Fruit fly (Drosophila melanogaster) whole organism, embryonic: ENCODE data around the gene Cpr30F.

Experiments used
- Abd-B ChIP-seq: fragments of 200-800 bp; sonication (Bioruptor generic); optimal IDR thresholded peaks from 2 replicates; lab custom pipeline; 2018; ENCODE audit warnings: missing biosample characterization, mild to moderate bottlenecking, missing genetic modification characterization, moderate library complexity
- BEAF-32 ChIP-seq: fragments of 200-800 bp; sonication (Bioruptor generic); optimal IDR thresholded peaks from 3 replicates; lab custom pipeline; 2017; ENCODE audit warnings: missing biosample characterization, missing genetic modification characterization, mild to moderate bottlenecking, moderate library complexity, missing genetic modification reagents
- Blimp-1 ChIP-seq: fragments of 200-800 bp; sonication (Bioruptor generic); optimal IDR thresholded peaks from 3 replicates; lab custom pipeline; 2018; ENCODE audit warnings: missing biosample characterization, missing genetic modification characterization, mild to moderate bottlenecking, moderate library complexity, missing genetic modification reagents
- CG10209 ChIP-seq: fragments of 200-800 bp; sonication (Bioruptor generic); optimal IDR thresholded peaks from 3 replicates; lab custom pipeline; 2017; ENCODE audit warnings: missing biosample characterization, mild to moderate bottlenecking, missing genetic modification characterization, missing genetic modification reagents
- CG10543 ChIP-seq: fragments of 200-800 bp; sonication (Bioruptor generic); optimal IDR thresholded peaks from 3 replicates; lab custom pipeline; 2017; ENCODE audit warnings: missing biosample characterization, mild to moderate bottlenecking, missing genetic modification characterization, moderate library complexity
- CG10959 ChIP-seq: fragments of 200-800 bp; sonication (Bioruptor generic); IDR thresholded peaks from 2 replicates; pipeline ENCODE4 v1.3.6; 2022; ENCODE audit warnings: missing biosample characterization, missing genetic modification characterization
- CG11093 ChIP-seq: fragments of 200-800 bp; sonication (Bioruptor generic); IDR thresholded peaks from 3 replicates; pipeline ENCODE4 v1.3.6; 2022; ENCODE audit warnings: missing biosample characterization, missing genetic modification characterization
- CG11695 ChIP-seq: fragments of 200-800 bp; sonication (Bioruptor generic); IDR thresholded peaks from 3 replicates; pipeline ENCODE4 v1.3.6; 2022; ENCODE audit warnings: missing biosample characterization, missing genetic modification characterization
- CG12744 ChIP-seq: fragments of 200-800 bp; sonication (Bioruptor generic); optimal IDR thresholded peaks from 2 replicates; lab custom pipeline; 2016; ENCODE audit warnings: missing biosample characterization, missing genetic modification characterization
- CG18476 ChIP-seq: fragments of 200-800 bp; sonication (Bioruptor generic); optimal IDR thresholded peaks from 2 replicates; lab custom pipeline; 2016; ENCODE audit warnings: missing biosample characterization, mild to moderate bottlenecking, missing genetic modification characterization
- CG18599 ChIP-seq: fragments of 200-800 bp; sonication (Bioruptor generic); optimal IDR thresholded peaks from 3 replicates; lab custom pipeline; 2017; ENCODE audit warnings: missing biosample characterization, missing genetic modification characterization, mild to moderate bottlenecking, moderate library complexity, missing genetic modification reagents
- CG2889 ChIP-seq: fragments of 200-800 bp; sonication (Bioruptor generic); IDR thresholded peaks from 3 replicates; pipeline ENCODE4 v1.3.6; 2022; ENCODE audit warnings: missing biosample characterization, missing genetic modification characterization
- CG3163 ChIP-seq: fragments of 200-800 bp; sonication (Bioruptor generic); optimal IDR thresholded peaks from 3 replicates; lab custom pipeline; 2016; ENCODE audit warnings: missing biosample characterization, missing genetic modification characterization
- CG32532 ChIP-seq: fragments of 200-800 bp; sonication (Bioruptor generic); IDR thresholded peaks from 2 replicates; pipeline ENCODE4 v1.3.6; 2022; ENCODE audit warnings: missing biosample characterization, missing genetic modification characterization
- CG3838 ChIP-seq: fragments of 200-800 bp; sonication (Bioruptor generic); optimal IDR thresholded peaks from 3 replicates; lab custom pipeline; 2016; ENCODE audit warnings: missing biosample characterization, missing genetic modification characterization
- CG4730 ChIP-seq: fragments of 200-800 bp; sonication (Bioruptor generic); IDR thresholded peaks from 2 replicates; pipeline ENCODE4 v1.3.6; 2022; ENCODE audit warnings: missing biosample characterization, missing genetic modification characterization
- CG5180 ChIP-seq: fragments of 200-800 bp; sonication (Bioruptor generic); optimal IDR thresholded peaks from 3 replicates; lab custom pipeline; 2017; ENCODE audit warnings: missing biosample characterization, missing genetic modification characterization, mild to moderate bottlenecking, moderate library complexity, missing genetic modification reagents
- CG6175 ChIP-seq: fragments of 200-800 bp; sonication (Bioruptor generic); IDR thresholded peaks from 3 replicates; pipeline ENCODE4 v1.3.6; 2022; ENCODE audit warnings: missing biosample characterization, missing genetic modification characterization
- CG7556 ChIP-seq: fragments of 200-800 bp; sonication (Bioruptor generic); optimal IDR thresholded peaks from 2 replicates; lab custom pipeline; 2017; ENCODE audit warnings: missing biosample characterization, mild to moderate bottlenecking, missing genetic modification characterization
- CG9727 ChIP-seq: fragments of 200-800 bp; sonication (Bioruptor generic); optimal IDR thresholded peaks from 3 replicates; lab custom pipeline; 2017; ENCODE audit warnings: missing biosample characterization, mild to moderate bottlenecking, missing genetic modification characterization
- CoRest ChIP-seq: fragments of 200-800 bp; sonication (Bioruptor generic); optimal IDR thresholded peaks from 3 replicates; lab custom pipeline; 2018; ENCODE audit warnings: missing biosample characterization, mild to moderate bottlenecking, missing genetic modification characterization, moderate library complexity
- Dad ChIP-seq: fragments of 200-800 bp; sonication (Bioruptor generic); optimal IDR thresholded peaks from 3 replicates; lab custom pipeline; 2016; ENCODE audit warnings: missing biosample characterization, missing genetic modification characterization
- Deaf1 ChIP-seq: fragments of 200-800 bp; optimal IDR thresholded peaks from 3 replicates; lab custom pipeline; 2019; ENCODE audit warnings: missing biosample characterization, mild to moderate bottlenecking, missing genetic modification characterization, moderate library complexity
- Ets97D ChIP-seq: fragments of 200-800 bp; sonication (Bioruptor generic); optimal IDR thresholded peaks from 3 replicates; lab custom pipeline; 2016; ENCODE audit warnings: missing biosample characterization, missing genetic modification characterization
- Fer1 ChIP-seq: fragments of 200-800 bp; sonication (Bioruptor generic); optimal IDR thresholded peaks from 2 replicates; lab custom pipeline; 2017; ENCODE audit warnings: missing biosample characterization, mild to moderate bottlenecking, missing genetic modification characterization
- Lhr ChIP-seq: fragments of 200-800 bp; sonication (Bioruptor generic); optimal IDR thresholded peaks from 3 replicates; lab custom pipeline; 2017; ENCODE audit warnings: mild to moderate bottlenecking, missing biosample characterization, missing genetic modification reagents, missing genetic modification characterization
- Med ChIP-seq: fragments of 200-800 bp; sonication (Bioruptor generic); peaks from one replicate; lab custom pipeline; 2016; ENCODE audit warnings: missing biosample characterization, missing genetic modification characterization, mild to moderate bottlenecking, inconsistent platforms, moderate library complexity
- Meics ChIP-seq: fragments of 200-800 bp; sonication (Bioruptor generic); optimal IDR thresholded peaks from 2 replicates; lab custom pipeline; 2017; ENCODE audit warnings: missing biosample characterization, mild to moderate bottlenecking, missing genetic modification characterization
- Nf-YB ChIP-seq: fragments of 200-800 bp; sonication (Bioruptor generic); optimal IDR thresholded peaks from 3 replicates; lab custom pipeline; 2019; ENCODE audit warnings: missing biosample characterization, mild to moderate bottlenecking, missing genetic modification characterization, moderate library complexity
- Nf-YC ChIP-seq: fragments of 200-800 bp; optimal IDR thresholded peaks from 3 replicates; lab custom pipeline; 2019; ENCODE audit warnings: missing biosample characterization, mild to moderate bottlenecking, missing genetic modification characterization, moderate library complexity
- Oaz ChIP-seq: fragments of 200-800 bp; sonication (Bioruptor generic); IDR thresholded peaks from 2 replicates; pipeline ENCODE4 v1.3.6; 2022; ENCODE audit warnings: missing biosample characterization, missing genetic modification characterization
- Xrp1 ChIP-seq: fragments of 200-800 bp; sonication (Bioruptor generic); IDR thresholded peaks from 2 replicates; pipeline ENCODE4 v1.3.6; 2022; ENCODE audit warnings: missing biosample characterization, missing genetic modification characterization
- al ChIP-seq: fragments of 200-800 bp; sonication (Bioruptor generic); IDR thresholded peaks from 2 replicates; pipeline ENCODE4 v1.3.6; 2022; ENCODE audit warnings: missing biosample characterization, missing genetic modification characterization
- aop ChIP-seq: fragments of 200-800 bp; sonication (Bioruptor generic); IDR thresholded peaks from 2 replicates; pipeline ENCODE4 v1.3.6; 2022; ENCODE audit warnings: missing biosample characterization, missing genetic modification characterization
- dm ChIP-seq: fragments of 200-800 bp; sonication (Bioruptor generic); optimal IDR thresholded peaks from 3 replicates; lab custom pipeline; 2016; ENCODE audit warnings: missing biosample characterization, missing genetic modification characterization
- esg ChIP-seq: fragments of 200-800 bp; sonication (Bioruptor generic); conservative IDR thresholded peaks from 2 replicates; pipeline ENCODE4 v1.3.6; 2022; ENCODE audit warnings: missing biosample characterization, missing genetic modification characterization
- fd3F ChIP-seq: fragments of 200-800 bp; sonication (Bioruptor generic); optimal IDR thresholded peaks from 2 replicates; lab custom pipeline; 2018; ENCODE audit warnings: missing biosample characterization, mild to moderate bottlenecking, missing genetic modification characterization, moderate library complexity
- fd96Cb ChIP-seq: fragments of 200-800 bp; sonication (Bioruptor generic); optimal IDR thresholded peaks from 2 replicates; lab custom pipeline; 2018; ENCODE audit warnings: missing biosample characterization, mild to moderate bottlenecking, missing genetic modification characterization, moderate library complexity
- gce ChIP-seq: fragments of 200-800 bp; sonication (Bioruptor generic); IDR thresholded peaks from 3 replicates; pipeline ENCODE4 v1.3.6; 2022; ENCODE audit warnings: missing biosample characterization, missing genetic modification characterization
- jing ChIP-seq: fragments of 200-800 bp; sonication (Bioruptor generic); optimal IDR thresholded peaks from 2 replicates; lab custom pipeline; 2018; ENCODE audit warnings: missing biosample characterization, mild to moderate bottlenecking, missing genetic modification characterization
- lab ChIP-seq: fragments of 200-800 bp; sonication (Bioruptor generic); optimal IDR thresholded peaks from 3 replicates; lab custom pipeline; 2017; ENCODE audit warnings: missing biosample characterization, missing genetic modification characterization, mild to moderate bottlenecking, moderate library complexity, missing genetic modification reagents
- lilli ChIP-seq: fragments of 200-800 bp; sonication (Bioruptor generic); optimal IDR thresholded peaks from 3 replicates; lab custom pipeline; 2016; ENCODE audit warnings: missing biosample characterization, missing genetic modification characterization
- org-1 ChIP-seq: fragments of 200-800 bp; sonication (Bioruptor generic); optimal IDR thresholded peaks from 2 replicates; lab custom pipeline; 2017; ENCODE audit warnings: missing biosample characterization, missing genetic modification characterization
- pb ChIP-seq: fragments of 200-800 bp; sonication (Bioruptor generic); optimal IDR thresholded peaks from 3 replicates; lab custom pipeline; 2016; ENCODE audit warnings: missing biosample characterization, missing genetic modification characterization
- pzg ChIP-seq: fragments of 200-800 bp; sonication (Bioruptor generic); optimal IDR thresholded peaks from 3 replicates; lab custom pipeline; 2018; ENCODE audit warnings: missing biosample characterization, mild to moderate bottlenecking, missing genetic modification characterization, moderate library complexity
- rib ChIP-seq: fragments of 200-800 bp; sonication (Bioruptor generic); IDR thresholded peaks from 2 replicates; pipeline ENCODE4 v1.3.6; 2022; ENCODE audit warnings: missing biosample characterization, missing genetic modification characterization
- sd ChIP-seq: fragments of 200-800 bp; sonication (Bioruptor generic); optimal IDR thresholded peaks from 3 replicates; lab custom pipeline; 2018; ENCODE audit warnings: missing biosample characterization, mild to moderate bottlenecking, missing genetic modification characterization, moderate library complexity
- toy ChIP-seq: fragments of 200-800 bp; sonication (Bioruptor generic); IDR thresholded peaks from 2 replicates; pipeline ENCODE4 v1.3.6; 2022; ENCODE audit warnings: missing biosample characterization, missing genetic modification characterization
- trh ChIP-seq: fragments of 200-800 bp; sonication (Bioruptor generic); optimal IDR thresholded peaks from 2 replicates; lab custom pipeline; 2016; ENCODE audit warnings: missing biosample characterization, missing genetic modification characterization
- usp ChIP-seq: fragments of >200 bp; optimal IDR thresholded peaks from 2 replicates; lab custom pipeline; 2017; ENCODE audit warnings: missing biosample characterization, missing genetic modification characterization
- wek ChIP-seq: fragments of 200-800 bp; sonication (Bioruptor generic); optimal IDR thresholded peaks from 3 replicates; lab custom pipeline; 2018; ENCODE audit warnings: missing biosample characterization, mild to moderate bottlenecking, missing genetic modification characterization, moderate library complexity

Cpr30F gene

DNA sequence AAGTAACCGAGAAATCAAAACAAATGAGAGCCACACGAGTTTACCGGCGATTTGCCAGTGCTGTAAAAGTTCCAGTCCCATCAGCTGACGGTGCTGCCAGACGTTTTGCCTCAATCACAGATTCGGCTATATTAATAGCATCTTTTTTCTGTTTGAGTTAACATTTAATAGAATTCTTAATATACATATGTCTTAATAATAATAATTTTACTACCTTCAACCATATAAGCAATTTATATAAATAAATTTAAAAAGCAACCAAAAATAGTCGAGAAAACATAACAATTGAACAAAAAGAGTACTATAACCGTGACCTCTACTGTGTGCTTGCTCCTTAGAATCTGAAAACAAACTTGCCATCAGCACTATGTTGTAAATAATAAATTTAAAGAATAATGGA lies 21.2 kb upstream of the Cpr30F start, which contains the start of the genes CG13126 and CG4709 (continued):
- TF ChIP-seq Xrp1 = peak; percentile 97
- peak; percentile 95 for TF ChIP-seq lab (GFP tag; lab: Kevin White, UChicago)
- peak; percentile 90 for TF ChIP-seq Med (GFP tag; lab: Kevin White, UChicago)
- peak; percentile 96 for TF ChIP-seq CG9727
- TF ChIP-seq CG11695 (GFP tag; lab: Robert Waterston, UW) = peak; percentile 95
- TF ChIP-seq jing (GFP tag; lab: Kevin White, UChicago) = peak; percentile 41
- peak; percentile 82 for TF ChIP-seq Nf-YC (tag; lab: Kevin White, UChicago)
- TF ChIP-seq Blimp-1 (GFP tag; lab: Kevin White, UChicago) = peak; percentile 94
- peak; percentile 30 for TF ChIP-seq BEAF-32 (GFP tag; lab: Kevin White, UChicago)
- TF ChIP-seq pb (GFP tag; lab: Kevin White, UChicago) = no peak
- TF ChIP-seq Oaz (GFP tag; lab: Robert Waterston, UW) = peak; percentile 73
- peak; percentile 45; the same call in 1 of the 3 replicates for TF ChIP-seq CG6175
- TF ChIP-seq aop = no peak
- TF ChIP-seq CG7556 (GFP tag; lab: Kevin White, UChicago) = peak; percentile 92
- peak; percentile 63 for TF ChIP-seq CG10543 (GFP tag; lab: Kevin White, UChicago)
- TF ChIP-seq CG2889 (GFP tag; lab: Robert Waterston, UW) = peak; percentile 74; the same call in 2 of the 3 replicates
- peak; percentile 91 for TF ChIP-seq fd96Cb (tag; lab: Kevin White, UChicago)
- peak; percentile 86 for TF ChIP-seq org-1
- peak; percentile 81 for TF ChIP-seq lilli (GFP tag; lab: Kevin White, UChicago)
- TF ChIP-seq Fer1 (GFP tag; lab: Kevin White, UChicago) = peak; percentile 94
- peak; percentile 83 for TF ChIP-seq fd3F (GFP tag; lab: Kevin White, UChicago)
- TF ChIP-seq CoRest (tag; lab: Kevin White, UChicago) = peak; percentile 93
- peak; percentile 58 for TF ChIP-seq CG3838 (GFP tag; lab: Kevin White, UChicago)
- TF ChIP-seq pzg (GFP tag; lab: Kevin White, UChicago) = peak; percentile 59
- TF ChIP-seq esg (GFP tag; lab: Robert Waterston, UW) = peak; percentile 88
- peak; percentile 83 for TF ChIP-seq Abd-B (GFP tag; lab: Kevin White, UChicago)
- TF ChIP-seq Ets97D (GFP tag; lab: Kevin White, UChicago) = peak; percentile 61
- peak; percentile 78 for TF ChIP-seq al (GFP tag; lab: Robert Waterston, UW)
- TF ChIP-seq CG3163 (GFP tag; lab: Kevin White, UChicago) = no peak
- TF ChIP-seq CG18476 = peak; percentile 81
- TF ChIP-seq CG5180 (GFP tag; lab: Kevin White, UChicago) = peak; percentile 71
- TF ChIP-seq toy = 0 out of 2 replicates have a peak, but pooled peaks have one; percentile 45
- peak; percentile 46 for TF ChIP-seq trh
- peak; percentile 92 for TF ChIP-seq CG32532 (GFP tag; lab: Robert Waterston, UW)
- TF ChIP-seq Nf-YB (GFP tag; lab: Kevin White, UChicago) = peak; percentile 78
- peak; percentile 85 for TF ChIP-seq CG11093 (GFP tag; lab: Robert Waterston, UW)
- TF ChIP-seq wek = no peak
- TF ChIP-seq CG10959 (GFP tag; lab: Robert Waterston, UW) = peak; percentile 80
- peak; percentile 73 for TF ChIP-seq Deaf1
- peak; percentile 71; the same call in 1 of the 2 replicates for TF ChIP-seq rib (GFP tag; lab: Robert Waterston, UW)
- TF ChIP-seq CG10209 (GFP tag; lab: Kevin White, UChicago) = peak; percentile 91
- TF ChIP-seq Dad (GFP tag; lab: Kevin White, UChicago) = peak; percentile 57
- peak; percentile 67 for TF ChIP-seq sd (tag; lab: Kevin White, UChicago)
- no peak for TF ChIP-seq usp (GFP tag; lab: Kevin White, UChicago)
- TF ChIP-seq Lhr = peak; percentile 79
- peak; percentile 86 for TF ChIP-seq CG4730 (GFP tag; lab: Robert Waterston, UW)
- peak; percentile 73; the same call in 2 of the 3 replicates for TF ChIP-seq gce (GFP tag; lab: Robert Waterston, UW)
- TF ChIP-seq dm (GFP tag; lab: Kevin White, UChicago) = peak; percentile 20
- peak; percentile 96 for TF ChIP-seq CG18599 (GFP tag; lab: Kevin White, UChicago)
- TF ChIP-seq Meics (GFP tag; lab: Kevin White, UChicago) = peak; percentile 93
- no peak for TF ChIP-seq CG12744 (GFP tag; lab: Kevin White, UChicago)
